Fruit fly (Drosophila melanogaster) whole organism, embryonic: ENCODE measurements around the gene CG14327.
A peak's percentile ranks its signal among the peaks of the same experiment; 100 is the strongest.

Experiments
- ATbp ChIP-seq: fragments of 200-800 bp; sonication (Bioruptor generic); optimal IDR thresholded peaks from 2 replicates; lab custom pipeline; 2017; ENCODE audit warnings: missing biosample characterization, mild to moderate bottlenecking, missing genetic modification characterization, missing genetic modification reagents
- Adf1 ChIP-seq: fragments of 200-800 bp; sonication (Bioruptor generic); IDR thresholded peaks from 2 replicates; pipeline ENCODE4 v1.3.6; 2022; ENCODE audit warnings: missing biosample characterization, missing genetic modification characterization
- Atf6 ChIP-seq: fragments of 200-800 bp; sonication (Bioruptor generic); IDR thresholded peaks from 2 replicates; pipeline ENCODE4 v1.3.6; 2022; ENCODE audit warnings: missing biosample characterization, missing genetic modification characterization
- CG10267 ChIP-seq: fragments of 200-800 bp; sonication (Bioruptor generic); optimal IDR thresholded peaks from 2 replicates; lab custom pipeline; 2018; ENCODE audit warnings: missing biosample characterization, mild to moderate bottlenecking, missing genetic modification characterization, moderate library complexity
- CG10366 ChIP-seq: fragments of 200-800 bp; sonication (Bioruptor generic); IDR thresholded peaks from 2 replicates; pipeline ENCODE4 v1.3.6; 2022; ENCODE audit warnings: missing biosample characterization, missing genetic modification characterization
- CG10979 ChIP-seq: fragments of 200-800 bp; sonication (Bioruptor generic); optimal IDR thresholded peaks from 2 replicates; lab custom pipeline; 2018; ENCODE audit warnings: missing biosample characterization, mild to moderate bottlenecking, missing genetic modification characterization, moderate library complexity
- CG12104 ChIP-seq: fragments of 200-800 bp; sonication (Bioruptor generic); optimal IDR thresholded peaks from 3 replicates; lab custom pipeline; 2016; ENCODE audit warnings: missing biosample characterization, missing genetic modification characterization
- CG12744 ChIP-seq: fragments of 200-800 bp; sonication (Bioruptor generic); optimal IDR thresholded peaks from 2 replicates; lab custom pipeline; 2016; ENCODE audit warnings: missing biosample characterization, missing genetic modification characterization
- CG13287 ChIP-seq: fragments of 200-800 bp; sonication (Bioruptor generic); IDR thresholded peaks from 2 replicates; pipeline ENCODE4 v1.3.6; 2022; ENCODE audit warnings: missing biosample characterization, missing genetic modification characterization; ENCODE audit not compliant: partially characterized antibody
- CG14667 ChIP-seq: fragments of 200-800 bp; sonication (Bioruptor generic); IDR thresholded peaks from 2 replicates; pipeline ENCODE4 v1.3.6; 2022; ENCODE audit warnings: missing biosample characterization, missing genetic modification characterization
- CG1647 ChIP-seq: fragments of 200-800 bp; sonication (Bioruptor generic); optimal IDR thresholded peaks from 3 replicates; lab custom pipeline; 2016; ENCODE audit warnings: missing biosample characterization, missing genetic modification characterization
- CG16813 ChIP-seq: fragments of 200-800 bp; sonication (Bioruptor generic); IDR thresholded peaks from 3 replicates; pipeline ENCODE4 v1.3.6; 2022; ENCODE audit warnings: missing biosample characterization, missing genetic modification characterization; ENCODE audit not compliant: partially characterized antibody
- CG18599 ChIP-seq: fragments of 200-800 bp; sonication (Bioruptor generic); optimal IDR thresholded peaks from 3 replicates; lab custom pipeline; 2017; ENCODE audit warnings: missing biosample characterization, missing genetic modification characterization, mild to moderate bottlenecking, moderate library complexity, missing genetic modification reagents
- CG2199 ChIP-seq: fragments of 200-800 bp; sonication (Bioruptor generic); IDR thresholded peaks from 3 replicates; pipeline ENCODE4 v1.3.6; 2022; ENCODE audit warnings: missing biosample characterization, missing genetic modification characterization
- CG3065 ChIP-seq: fragments of 200-800 bp; sonication (Bioruptor generic); optimal IDR thresholded peaks from 2 replicates; lab custom pipeline; 2016; ENCODE audit warnings: missing biosample characterization, missing genetic modification characterization
- CG3407 ChIP-seq: fragments of 200-800 bp; sonication (Bioruptor generic); optimal IDR thresholded peaks from 2 replicates; lab custom pipeline; 2018; ENCODE audit warnings: missing biosample characterization, mild to moderate bottlenecking, missing genetic modification characterization
- CG34224 ChIP-seq: fragments of 200-800 bp; sonication (Bioruptor generic); IDR thresholded peaks from 3 replicates; pipeline ENCODE4 v1.3.6; 2022; ENCODE audit warnings: missing biosample characterization, missing genetic modification characterization; ENCODE audit not compliant: partially characterized antibody
- CG34376 ChIP-seq: fragments of 200-800 bp; sonication (Bioruptor generic); optimal IDR thresholded peaks from 2 replicates; lab custom pipeline; 2018; ENCODE audit warnings: missing biosample characterization, mild to moderate bottlenecking, missing genetic modification characterization
- CG34422 ChIP-seq: fragments of 200-800 bp; sonication (Bioruptor generic); IDR thresholded peaks from 3 replicates; pipeline ENCODE4 v1.3.6; 2022; ENCODE audit warnings: missing biosample characterization, missing genetic modification characterization
- CG3726 ChIP-seq: fragments of 200-800 bp; sonication (Bioruptor generic); IDR thresholded peaks from 3 replicates; pipeline ENCODE4, ENCODE4 v1.3.6; 2022; ENCODE audit warnings: missing biosample characterization, missing genetic modification characterization
- CG4820 ChIP-seq: fragments of 200-800 bp; sonication (Bioruptor generic); optimal IDR thresholded peaks from 3 replicates; lab custom pipeline; 2016; ENCODE audit warnings: missing biosample characterization, missing genetic modification characterization
- CG5953 ChIP-seq: fragments of 200-800 bp; sonication (Bioruptor generic); IDR thresholded peaks from 2 replicates; pipeline ENCODE4 v1.3.6; 2022; ENCODE audit warnings: missing biosample characterization, missing genetic modification characterization
- CG6854 ChIP-seq: fragments of 200-800 bp; sonication (Bioruptor generic); optimal IDR thresholded peaks from 3 replicates; lab custom pipeline; 2017; ENCODE audit warnings: missing biosample characterization, mild to moderate bottlenecking, missing genetic modification characterization
- CG7556 ChIP-seq: fragments of 200-800 bp; sonication (Bioruptor generic); optimal IDR thresholded peaks from 2 replicates; lab custom pipeline; 2017; ENCODE audit warnings: missing biosample characterization, mild to moderate bottlenecking, missing genetic modification characterization
- CG9876 ChIP-seq: fragments of 200-800 bp; sonication (Bioruptor generic); optimal IDR thresholded peaks from 2 replicates; lab custom pipeline; 2016; ENCODE audit warnings: missing biosample characterization, missing genetic modification characterization
- CkIIα-i1 ChIP-seq: fragments of 200-800 bp; sonication (Bioruptor generic); IDR thresholded peaks from 2 replicates; pipeline ENCODE4 v1.3.6; 2022; ENCODE audit warnings: missing biosample characterization, missing genetic modification characterization
- Dfd ChIP-seq, 2 experiments: fragments of >200 bp; optimal IDR thresholded peaks; 2 replicates each; lab custom pipeline; 2017; ENCODE audit warnings: missing biosample characterization in 2 of 2, missing genetic modification characterization in 2 of 2
- E2f1 ChIP-seq: fragments of 200-800 bp; sonication (Bioruptor generic); IDR thresholded peaks from 2 replicates; pipeline ENCODE4 v1.3.6; 2022; ENCODE audit warnings: missing biosample characterization, missing genetic modification characterization
- Ets97D ChIP-seq: fragments of 200-800 bp; sonication (Bioruptor generic); optimal IDR thresholded peaks from 3 replicates; lab custom pipeline; 2016; ENCODE audit warnings: missing biosample characterization, missing genetic modification characterization
- Fer3 ChIP-seq: fragments of 200-800 bp; sonication (Bioruptor generic); optimal IDR thresholded peaks from 2 replicates; lab custom pipeline; 2018; ENCODE audit warnings: missing biosample characterization, mild to moderate bottlenecking, missing genetic modification characterization, moderate library complexity
- HHEX ChIP-seq: fragments of 200-800 bp; sonication (Bioruptor generic); optimal IDR thresholded peaks from 3 replicates; lab custom pipeline; 2017; ENCODE audit warnings: missing biosample characterization, mild to moderate bottlenecking, missing genetic modification characterization, missing genetic modification reagents
- Hr39 ChIP-seq: fragments of >200 bp; optimal IDR thresholded peaks from 2 replicates; lab custom pipeline; 2017
- MTF-1 ChIP-seq: fragments of 200-800 bp; sonication (Bioruptor generic); optimal IDR thresholded peaks from 2 replicates; lab custom pipeline; 2018; ENCODE audit warnings: missing biosample characterization, mild to moderate bottlenecking, missing genetic modification characterization, borderline replicate concordance
- Med ChIP-seq: fragments of 200-800 bp; sonication (Bioruptor generic); peaks from one replicate; lab custom pipeline; 2016; ENCODE audit warnings: missing biosample characterization, missing genetic modification characterization, mild to moderate bottlenecking, inconsistent platforms, moderate library complexity
- Meics ChIP-seq: fragments of 200-800 bp; sonication (Bioruptor generic); optimal IDR thresholded peaks from 2 replicates; lab custom pipeline; 2017; ENCODE audit warnings: missing biosample characterization, mild to moderate bottlenecking, missing genetic modification characterization
- NC2β ChIP-seq: fragments of 200-800 bp; sonication (Bioruptor generic); optimal IDR thresholded peaks from 2 replicates; lab custom pipeline; 2016; ENCODE audit warnings: missing biosample characterization, missing genetic modification characterization
- NFAT ChIP-seq: fragments of 200-800 bp; sonication (Bioruptor generic); IDR thresholded peaks from 2 replicates; pipeline ENCODE4 v1.3.6; 2022; ENCODE audit warnings: missing biosample characterization, missing genetic modification characterization
- NK7.1 ChIP-seq: fragments of 200-800 bp; sonication (Bioruptor generic); optimal IDR thresholded peaks from 3 replicates; lab custom pipeline; 2016; ENCODE audit warnings: missing biosample characterization, missing genetic modification characterization
- Nf-YC ChIP-seq: fragments of 200-800 bp; optimal IDR thresholded peaks from 3 replicates; lab custom pipeline; 2019; ENCODE audit warnings: missing biosample characterization, mild to moderate bottlenecking, missing genetic modification characterization, moderate library complexity
- Oaz ChIP-seq: fragments of 200-800 bp; sonication (Bioruptor generic); IDR thresholded peaks from 2 replicates; pipeline ENCODE4 v1.3.6; 2022; ENCODE audit warnings: missing biosample characterization, missing genetic modification characterization
- Rfx ChIP-seq: fragments of 200-800 bp; sonication (Bioruptor generic); IDR thresholded peaks from 2 replicates; pipeline ENCODE4 v1.3.6; 2022; ENCODE audit warnings: missing biosample characterization, missing genetic modification characterization
- Sry-δ ChIP-seq: fragments of 200-800 bp; sonication (Bioruptor generic); optimal IDR thresholded peaks from 2 replicates; lab custom pipeline; 2016; ENCODE audit warnings: missing biosample characterization, missing genetic modification characterization
- amos ChIP-seq: fragments of 200-800 bp; sonication (Bioruptor generic); IDR thresholded peaks from 2 replicates; pipeline ENCODE4 v1.3.6; 2022; ENCODE audit warnings: missing biosample characterization, missing genetic modification characterization; ENCODE audit not compliant: partially characterized antibody
- cas ChIP-seq: fragments of 200-800 bp; sonication (Bioruptor generic); IDR thresholded peaks from 2 replicates; pipeline ENCODE4 v1.3.6; 2022; ENCODE audit warnings: missing biosample characterization, missing genetic modification characterization
- cg ChIP-seq: fragments of 200-800 bp; sonication (Bioruptor generic); optimal IDR thresholded peaks from 3 replicates; lab custom pipeline; 2019; ENCODE audit warnings: missing biosample characterization, mild to moderate bottlenecking, missing genetic modification characterization, moderate library complexity
- eve ChIP-seq, 2 experiments: fragments of >200 bp; optimal IDR thresholded peaks; 2 replicates each; lab custom pipeline; 2017; ENCODE audit warnings: missing biosample characterization in 2 of 2, missing genetic modification characterization in 2 of 2
- gsb ChIP-seq: fragments of 200-800 bp; sonication (Bioruptor generic); IDR thresholded peaks from 2 replicates; pipeline ENCODE4 v1.3.6; 2022; ENCODE audit warnings: missing biosample characterization, missing genetic modification characterization
- ranshi ChIP-seq: fragments of 200-800 bp; sonication (Bioruptor generic); IDR thresholded peaks from 2 replicates; pipeline ENCODE4 v1.3.6; 2022; ENCODE audit warnings: missing biosample characterization, missing genetic modification characterization
- salm ChIP-seq: fragments of 200-800 bp; sonication (Bioruptor generic); optimal IDR thresholded peaks from 2 replicates; lab custom pipeline; 2018; ENCODE audit warnings: missing biosample characterization, mild to moderate bottlenecking, missing genetic modification characterization
- so ChIP-seq: fragments of 200-800 bp; sonication (Bioruptor generic); IDR thresholded peaks from 3 replicates; pipeline ENCODE4 v1.3.6; 2022; ENCODE audit warnings: missing biosample characterization, missing genetic modification characterization
- toy ChIP-seq: fragments of 200-800 bp; sonication (Bioruptor generic); IDR thresholded peaks from 2 replicates; pipeline ENCODE4 v1.3.6; 2022; ENCODE audit warnings: missing biosample characterization, missing genetic modification characterization
- usp ChIP-seq: fragments of >200 bp; optimal IDR thresholded peaks from 2 replicates; lab custom pipeline; 2017; ENCODE audit warnings: missing biosample characterization, missing genetic modification characterization
- wdn ChIP-seq: fragments of 200-800 bp; sonication (Bioruptor generic); IDR thresholded peaks from 2 replicates; pipeline ENCODE4 v1.3.6; 2022; ENCODE audit warnings: missing biosample characterization, missing genetic modification characterization

The CG14327 gene

dm6 chr3R:17655040-17655439, 41.5 kb downstream of the CG14327 start (continued):
- TF ChIP-seq Atf6 (no peak), MTF-1 (GFP tag; lab: Kevin White, UChicago) (peak; percentile 53), Oaz (GFP tag; lab: Robert Waterston, UW) (no peak), Ets97D (GFP tag; lab: Kevin White, UChicago) (peak; percentile 96), gsb (GFP tag; lab: Robert Waterston, UW) (no peak), Dfd (GFP tag; optimal IDR thresholded peaks at IDR 0.05; lab: Kevin White, UChicago) (no peak), CG12104 (GFP tag; lab: Kevin White, UChicago) (no peak), CG3065 (GFP tag; lab: Kevin White, UChicago) (no peak), usp (GFP tag; lab: Kevin White, UChicago) (no peak), E2f1 (GFP tag; lab: Robert Waterston, UW) (no peak), Fer3 (tag; lab: Kevin White, UChicago) (peak; percentile 4), Hr39 (no peak), NK7.1 (no peak), CG13287 (GFP tag; lab: Robert Waterston, UW) (no peak), amos (GFP tag; lab: Robert Waterston, UW) (no peak), ATbp (GFP tag; lab: Kevin White, UChicago) (peak; percentile 58), wdn (GFP tag; lab: Robert Waterston, UW) (no peak), Med (GFP tag; lab: Kevin White, UChicago) (no peak), salm (tag; lab: Kevin White, UChicago) (peak; percentile 29), ranshi (peak; percentile 16; the same call in 1 of the 2 replicates), CG6854 (GFP tag; lab: Kevin White, UChicago) (no peak), CkIIα-i1 (no peak), Meics (GFP tag; lab: Kevin White, UChicago) (no peak), Rfx (GFP tag; lab: Robert Waterston, UW) (no peak), CG10979 (tag; lab: Kevin White, UChicago) (peak; percentile 41), CG34422 (GFP tag; lab: Robert Waterston, UW) (no peak), CG3407 (GFP tag; lab: Kevin White, UChicago) (peak; percentile 16), Nf-YC (tag; lab: Kevin White, UChicago) (no peak), CG3726 (GFP tag; lab: Robert Waterston, UW) (no peak), CG9876 (GFP tag; lab: Kevin White, UChicago) (no peak), CG18599 (GFP tag; lab: Kevin White, UChicago) (no peak), CG4820 (GFP tag; lab: Kevin White, UChicago) (no peak), CG34376 (GFP tag; lab: Kevin White, UChicago) (no peak), CG16813 (GFP tag; lab: Robert Waterston, UW) (no peak), Adf1 (no peak), so (GFP tag; lab: Robert Waterston, UW) (no peak), CG14667 (no peak), CG1647 (no peak), CG10366 (no peak), CG5953 (0 out of 2 replicates have a peak, but pooled peaks have one; percentile 21), cg (GFP tag; lab: Kevin White, UChicago) (peak; percentile 48), CG7556 (GFP tag; lab: Kevin White, UChicago) (no peak), NC2β (GFP tag; lab: Kevin White, UChicago) (no peak), CG10267 (tag; lab: Kevin White, UChicago) (peak; percentile 10), toy (GFP tag; lab: Robert Waterston, UW) (no peak), HHEX (GFP tag; lab: Kevin White, UChicago) (peak; percentile 24), eve (GFP tag; optimal IDR thresholded peaks at IDR 0.05; lab: Kevin White, UChicago) (no peak), CG2199 (GFP tag; lab: Robert Waterston, UW) (0 out of 3 replicates have a peak, but pooled peaks have one; percentile 76), CG34224 (GFP tag; lab: Robert Waterston, UW) (no peak), Sry-δ (GFP tag; lab: Kevin White, UChicago) (no peak), NFAT (GFP tag; lab: Robert Waterston, UW) (no peak), cas (GFP tag; lab: Robert Waterston, UW) (no peak), CG12744 (peak; percentile 21)
